Fruit fly (Drosophila melanogaster) whole organism, embryonic: ENCODE results near the gene Sas-6.

ENCODE experiments used
- Antp ChIP-seq: fragments of 200-800 bp; sonication (Bioruptor generic); optimal IDR thresholded peaks from 3 replicates; lab custom pipeline; 2016; ENCODE audit warnings: missing biosample characterization, missing genetic modification characterization
- CG10209 ChIP-seq: fragments of 200-800 bp; sonication (Bioruptor generic); optimal IDR thresholded peaks from 3 replicates; lab custom pipeline; 2017; ENCODE audit warnings: missing biosample characterization, mild to moderate bottlenecking, missing genetic modification characterization, missing genetic modification reagents
- CG15011 ChIP-seq: fragments of 200-800 bp; sonication (Bioruptor generic); optimal IDR thresholded peaks from 3 replicates; lab custom pipeline; 2018; ENCODE audit warnings: missing biosample characterization, mild to moderate bottlenecking, missing genetic modification characterization
- CG17912 ChIP-seq: fragments of 200-800 bp; sonication (Bioruptor generic); optimal IDR thresholded peaks from 2 replicates; lab custom pipeline; 2018; ENCODE audit warnings: missing biosample characterization, mild to moderate bottlenecking, missing genetic modification characterization
- CG18764 ChIP-seq: fragments of 200-800 bp; sonication (Bioruptor generic); optimal IDR thresholded peaks from 3 replicates; lab custom pipeline; 2016; ENCODE audit warnings: missing biosample characterization, missing genetic modification characterization
- CG2116 ChIP-seq: fragments of 200-800 bp; sonication (Bioruptor generic); optimal IDR thresholded peaks from 3 replicates; lab custom pipeline; 2018; ENCODE audit warnings: missing biosample characterization, mild to moderate bottlenecking, missing genetic modification characterization
- CG31365 ChIP-seq: fragments of 200-800 bp; sonication (Bioruptor generic); optimal IDR thresholded peaks from 2 replicates; lab custom pipeline; 2018; ENCODE audit warnings: missing biosample characterization, mild to moderate bottlenecking, missing genetic modification characterization
- CG33213 ChIP-seq: fragments of 200-800 bp; sonication (Bioruptor generic); optimal IDR thresholded peaks from 3 replicates; lab custom pipeline; 2016; ENCODE audit warnings: missing biosample characterization, missing genetic modification characterization
- CG34224 ChIP-seq: fragments of 200-800 bp; sonication (Bioruptor generic); IDR thresholded peaks from 3 replicates; pipeline ENCODE4 v1.3.6; 2022; ENCODE audit warnings: missing biosample characterization, missing genetic modification characterization; ENCODE audit not compliant: partially characterized antibody
- CG4282 ChIP-seq: fragments of 200-800 bp; sonication (Bioruptor generic); optimal IDR thresholded peaks from 2 replicates; lab custom pipeline; 2016; ENCODE audit warnings: missing biosample characterization, missing genetic modification characterization
- CG5180 ChIP-seq: fragments of 200-800 bp; sonication (Bioruptor generic); optimal IDR thresholded peaks from 3 replicates; lab custom pipeline; 2017; ENCODE audit warnings: missing biosample characterization, missing genetic modification characterization, mild to moderate bottlenecking, moderate library complexity, missing genetic modification reagents
- CG6272 ChIP-seq: fragments of 200-800 bp; sonication (Bioruptor generic); IDR thresholded peaks from 2 replicates; pipeline ENCODE4 v1.3.6; 2022; ENCODE audit warnings: missing biosample characterization, missing genetic modification characterization
- CG6765 ChIP-seq: fragments of 200-800 bp; sonication (Bioruptor generic); optimal IDR thresholded peaks from 3 replicates; lab custom pipeline; 2017; ENCODE audit warnings: missing biosample characterization, mild to moderate bottlenecking, missing genetic modification characterization
- CG8388 ChIP-seq: fragments of 200-800 bp; sonication (Bioruptor generic); optimal IDR thresholded peaks from 2 replicates; lab custom pipeline; 2019; ENCODE audit warnings: missing biosample characterization, mild to moderate bottlenecking, missing genetic modification characterization, moderate library complexity
- CG9609 ChIP-seq: fragments of 200-800 bp; sonication (Bioruptor generic); optimal IDR thresholded peaks from 3 replicates; lab custom pipeline; 2016; ENCODE audit warnings: missing biosample characterization, missing genetic modification characterization
- Dad ChIP-seq: fragments of 200-800 bp; sonication (Bioruptor generic); optimal IDR thresholded peaks from 3 replicates; lab custom pipeline; 2016; ENCODE audit warnings: missing biosample characterization, missing genetic modification characterization
- Doc3 ChIP-seq: fragments of 200-800 bp; sonication (Bioruptor generic); IDR thresholded peaks from 3 replicates; pipeline ENCODE4 v1.3.6; 2022; ENCODE audit warnings: missing biosample characterization, missing genetic modification characterization; ENCODE audit not compliant: partially characterized antibody
- Hand ChIP-seq: fragments of 200-800 bp; sonication (Bioruptor generic); optimal IDR thresholded peaks from 2 replicates; lab custom pipeline; 2017; ENCODE audit warnings: mild to moderate bottlenecking, missing biosample characterization, missing genetic modification reagents, missing genetic modification characterization
- Hey ChIP-seq: fragments of 200-800 bp; sonication (Bioruptor generic); optimal IDR thresholded peaks from 3 replicates; lab custom pipeline; 2018; ENCODE audit warnings: missing biosample characterization, mild to moderate bottlenecking, missing genetic modification characterization
- Jarid2 ChIP-seq: fragments of 200-800 bp; sonication (Bioruptor generic); optimal IDR thresholded peaks from 3 replicates; lab custom pipeline; 2017; ENCODE audit warnings: mild to moderate bottlenecking, missing biosample characterization, missing genetic modification reagents, missing genetic modification characterization
- Meics ChIP-seq: fragments of 200-800 bp; sonication (Bioruptor generic); optimal IDR thresholded peaks from 2 replicates; lab custom pipeline; 2017; ENCODE audit warnings: missing biosample characterization, mild to moderate bottlenecking, missing genetic modification characterization
- Sry-δ ChIP-seq: fragments of 200-800 bp; sonication (Bioruptor generic); optimal IDR thresholded peaks from 2 replicates; lab custom pipeline; 2016; ENCODE audit warnings: missing biosample characterization, missing genetic modification characterization
- Stat92E ChIP-seq, 3 experiments: fragments of >200 bp in 2 of 3; fragments of 200-800 bp in 1 of 3; sonication (Bioruptor generic) in 1 of 3; optimal IDR thresholded peaks; 2 replicates each; lab custom pipeline; 2017 to 2019; ENCODE audit warnings: missing biosample characterization in 3 of 3, missing genetic modification characterization in 3 of 3, mild to moderate bottlenecking in 1 of 3, moderate library complexity in 1 of 3
- TFAM ChIP-seq: fragments of 200-800 bp; sonication (Bioruptor generic); optimal IDR thresholded peaks from 2 replicates; lab custom pipeline; 2017; ENCODE audit warnings: missing biosample characterization, missing genetic modification characterization, inconsistent platforms
- Trl ChIP-seq, 3 experiments: fragments of >200 bp in 2 of 3; fragments of 200-800 bp in 1 of 3; sonication (Bioruptor generic) in 1 of 3; optimal IDR thresholded peaks; 2 replicates in 1 of 3; 3 replicates in 2 of 3; lab custom pipeline; 2016 to 2017; ENCODE audit warnings: missing biosample characterization in 1 of 3, missing genetic modification characterization in 1 of 3
- aop ChIP-seq: fragments of 200-800 bp; sonication (Bioruptor generic); IDR thresholded peaks from 2 replicates; pipeline ENCODE4 v1.3.6; 2022; ENCODE audit warnings: missing biosample characterization, missing genetic modification characterization
- ap ChIP-seq: fragments of 200-800 bp; sonication (Bioruptor generic); IDR thresholded peaks from 2 replicates; pipeline ENCODE4 v1.3.6; 2022; ENCODE audit warnings: missing biosample characterization, missing genetic modification characterization
- bab2 ChIP-seq: fragments of 200-800 bp; sonication (Bioruptor generic); optimal IDR thresholded peaks from 2 replicates; lab custom pipeline; 2016; ENCODE audit warnings: missing biosample characterization, missing genetic modification characterization
- btn ChIP-seq: fragments of 200-800 bp; sonication (Bioruptor generic); optimal IDR thresholded peaks from 2 replicates; lab custom pipeline; 2016; ENCODE audit warnings: missing biosample characterization, missing genetic modification characterization
- caup ChIP-seq: fragments of 200-800 bp; sonication (Bioruptor generic); optimal IDR thresholded peaks from 3 replicates; lab custom pipeline; 2017; ENCODE audit warnings: missing biosample characterization, mild to moderate bottlenecking, missing genetic modification characterization, moderate library complexity; ENCODE audit not compliant: severe bottlenecking
- corto ChIP-seq: fragments of 200-800 bp; sonication (Bioruptor generic); optimal IDR thresholded peaks from 2 replicates; lab custom pipeline; 2016; ENCODE audit warnings: missing biosample characterization, mild to moderate bottlenecking, missing genetic modification characterization, moderate library complexity
- crp ChIP-seq, 2 experiments: fragments of 200-800 bp; sonication (Bioruptor generic); optimal IDR thresholded peaks; 2 replicates in 1 of 2; 3 replicates in 1 of 2; lab custom pipeline; 2017; ENCODE audit warnings: missing biosample characterization in 2 of 2, missing genetic modification characterization in 2 of 2, mild to moderate bottlenecking in 1 of 2, moderate library complexity in 1 of 2
- disco-r ChIP-seq: fragments of 200-800 bp; sonication (Bioruptor generic); optimal IDR thresholded peaks from 2 replicates; lab custom pipeline; 2016; ENCODE audit warnings: missing biosample characterization, missing genetic modification characterization
- ftz-f1 ChIP-seq: fragments of 200-800 bp; sonication (Bioruptor generic); optimal IDR thresholded peaks from 2 replicates; lab custom pipeline; 2016; ENCODE audit warnings: missing biosample characterization, missing genetic modification characterization
- gt ChIP-seq: fragments of 200-800 bp; sonication (Bioruptor generic); IDR thresholded peaks from 2 replicates; pipeline ENCODE4 v1.3.6; 2022; ENCODE audit warnings: missing biosample characterization, missing genetic modification characterization
- kay ChIP-seq: fragments of 200-800 bp; sonication (Bioruptor generic); optimal IDR thresholded peaks from 2 replicates; lab custom pipeline; 2016; ENCODE audit warnings: missing biosample characterization, missing genetic modification characterization
- prd ChIP-seq, 3 experiments: fragments of >200 bp in 2 of 3; fragments of 200-800 bp in 1 of 3; sonication (Bioruptor generic) in 1 of 3; optimal IDR thresholded peaks in 2 of 3; IDR thresholded peaks in 1 of 3; 2 replicates in 2 of 3; 3 replicates in 1 of 3; pipeline versions ENCODE4 v1.3.6 to Lab custom; 2017 to 2022; ENCODE audit warnings: missing biosample characterization in 1 of 3, missing genetic modification characterization in 1 of 3
- row ChIP-seq: fragments of 200-800 bp; sonication (Bioruptor generic); IDR thresholded peaks from 3 replicates; pipeline ENCODE4 v1.3.6; 2022; ENCODE audit warnings: missing biosample characterization, missing genetic modification characterization
- run ChIP-seq: fragments of 200-800 bp; sonication (Bioruptor generic); optimal IDR thresholded peaks from 3 replicates; lab custom pipeline; 2018; ENCODE audit warnings: missing biosample characterization, mild to moderate bottlenecking, missing genetic modification characterization
- so ChIP-seq: fragments of 200-800 bp; sonication (Bioruptor generic); IDR thresholded peaks from 3 replicates; pipeline ENCODE4 v1.3.6; 2022; ENCODE audit warnings: missing biosample characterization, missing genetic modification characterization
- ssp ChIP-seq: fragments of 200-800 bp; sonication (Bioruptor generic); IDR thresholded peaks from 2 replicates; pipeline ENCODE4 v1.3.6; 2022; ENCODE audit warnings: missing biosample characterization, missing genetic modification characterization
- stc ChIP-seq: fragments of 200-800 bp; sonication (Bioruptor generic); IDR thresholded peaks from 2 replicates; pipeline ENCODE4 v1.3.6; 2022; ENCODE audit warnings: missing biosample characterization, missing genetic modification characterization
- trh ChIP-seq: fragments of 200-800 bp; sonication (Bioruptor generic); optimal IDR thresholded peaks from 2 replicates; lab custom pipeline; 2016; ENCODE audit warnings: missing biosample characterization, missing genetic modification characterization
- ttk ChIP-seq: fragments of 200-800 bp; sonication (Bioruptor generic); IDR thresholded peaks from 2 replicates; pipeline ENCODE4 v2.1.2; 2022; ENCODE audit warnings: missing biosample characterization, missing genetic modification characterization
- tup ChIP-seq: fragments of 200-800 bp; sonication (Bioruptor generic); optimal IDR thresholded peaks from 2 replicates; lab custom pipeline; 2016; ENCODE audit warnings: missing biosample characterization, mild to moderate bottlenecking, missing genetic modification characterization, moderate library complexity
- zen ChIP-seq: fragments of 200-800 bp; sonication (Bioruptor generic); optimal IDR thresholded peaks from 3 replicates; lab custom pipeline; 2018; ENCODE audit warnings: missing biosample characterization, mild to moderate bottlenecking, missing genetic modification characterization, moderate library complexity

Sas-6 gene

dm6 chr3R:30046029-30047001 lies 51.2 kb downstream of the Sas-6 start, which contains the start of the genes RpL32 and CG7943 (continued):
- TF ChIP-seq trh (GFP tag; lab: Kevin White, UChicago) (peak; percentile 85), disco-r (GFP tag; lab: Kevin White, UChicago) (peak; percentile 92), CG4282 (GFP tag; lab: Kevin White, UChicago) (peak; percentile 94), run (tag; lab: Kevin White, UChicago) (peak; percentile 87), CG10209 (GFP tag; lab: Kevin White, UChicago) (peak; percentile 90), CG15011 (peak; percentile 91), ap (GFP tag; lab: Robert Waterston, UW) (peak; percentile 92), CG8388 (GFP tag; lab: Kevin White, UChicago) (peak; percentile 82), CG2116 (GFP tag; lab: Kevin White, UChicago) (peak; percentile 95), ssp (GFP tag; lab: Robert Waterston, UW) (peak; percentile 91), kay (GFP tag; lab: Kevin White, UChicago) (peak; percentile 75), CG33213 (GFP tag; lab: Kevin White, UChicago) (peak; percentile 96), row (GFP tag; lab: Robert Waterston, UW) (peak; percentile 96), ftz-f1 (GFP tag; lab: Kevin White, UChicago) (peak; percentile 81), Dad (GFP tag; lab: Kevin White, UChicago) (peak; percentile 97), bab2 (GFP tag; lab: Kevin White, UChicago) (peak; percentile 98), Trl (optimal IDR thresholded peaks at IDR 0.05; lab: Kevin White, UChicago) (no peak), Trl (GFP tag; optimal IDR thresholded peaks at IDR 0.05; lab: Kevin White, UChicago) (peak; percentile 98), prd (optimal IDR thresholded peaks at IDR 0.05; lab: Kevin White, UChicago) (no peak), prd (GFP tag; IDR thresholded peaks at IDR 0.05; lab: Robert Waterston, UW) (peak; percentile 97), Jarid2 (GFP tag; lab: Kevin White, UChicago) (peak; percentile 85), TFAM (GFP tag; lab: Kevin White, UChicago) (peak; percentile 85), caup (GFP tag; lab: Kevin White, UChicago) (peak; percentile 97), CG6272 (GFP tag; lab: Robert Waterston, UW) (peak; percentile 95), gt (peak; percentile 82), CG34224 (peak; percentile 100), CG6765 (GFP tag; lab: Kevin White, UChicago) (peak; percentile 95), Stat92E (GFP tag; optimal IDR thresholded peaks at IDR 0.05; lab: Kevin White, UChicago) (no peak), zen (tag; lab: Kevin White, UChicago) (peak; percentile 91), Meics (peak; percentile 97), btn (peak; percentile 74), Hand (GFP tag; lab: Kevin White, UChicago) (peak; percentile 70), CG9609 (GFP tag; lab: Kevin White, UChicago) (peak; percentile 91), aop (GFP tag; lab: Robert Waterston, UW) (peak; percentile 88), CG17912 (GFP tag; lab: Kevin White, UChicago) (peak; percentile 62), Hey (tag; lab: Kevin White, UChicago) (peak; percentile 89), CG5180 (GFP tag; lab: Kevin White, UChicago) (peak; percentile 72), CG31365 (tag; lab: Kevin White, UChicago) (peak; percentile 84), crp (GFP tag; optimal IDR thresholded peaks at IDR 0.05; lab: Kevin White, UChicago) (peak; percentile 35 to 91), Sry-δ (peak; percentile 100), so (GFP tag; lab: Robert Waterston, UW) (peak; percentile 98), corto (GFP tag; lab: Kevin White, UChicago) (no peak), CG18764 (peak; percentile 94), tup (GFP tag; lab: Kevin White, UChicago) (peak; percentile 95), stc (GFP tag; lab: Robert Waterston, UW) (peak; percentile 95), Antp (GFP tag; lab: Kevin White, UChicago) (peak; percentile 98), Doc3 (GFP tag; lab: Robert Waterston, UW) (peak; percentile 100), ttk (GFP tag; lab: Robert Waterston, UW) (peak; percentile 88)
